Fruit fly (Drosophila melanogaster) whole organism, prepupa: Measurements from ENCODE around the gene CG14840.

Experiments
- Blimp-1 ChIP-seq: fragments of 200-800 bp; sonication (Bioruptor generic); optimal IDR thresholded peaks from 3 replicates; lab custom pipeline; 2017; ENCODE audit warnings: missing biosample characterization, missing genetic modification characterization, mild to moderate bottlenecking, moderate library complexity, missing genetic modification reagents
- CG10631 ChIP-seq: fragments of 200-800 bp; sonication (Bioruptor generic); optimal IDR thresholded peaks from 2 replicates; lab custom pipeline; 2016; ENCODE audit warnings: missing biosample characterization, missing genetic modification characterization
- CG10669 ChIP-seq: fragments of 200-800 bp; sonication (Bioruptor generic); optimal IDR thresholded peaks from 3 replicates; lab custom pipeline; 2018; ENCODE audit warnings: missing biosample characterization, mild to moderate bottlenecking, missing genetic modification characterization, moderate library complexity
- CG11902 ChIP-seq: fragments of 200-800 bp; sonication (Bioruptor generic); optimal IDR thresholded peaks from 3 replicates; lab custom pipeline; 2016; ENCODE audit warnings: missing biosample characterization, missing genetic modification characterization
- CG16779 ChIP-seq: fragments of 200-800 bp; sonication (Bioruptor generic); optimal IDR thresholded peaks from 3 replicates; lab custom pipeline; 2017; ENCODE audit warnings: missing biosample characterization, mild to moderate bottlenecking, missing genetic modification characterization
- CG3032 ChIP-seq: fragments of 200-800 bp; optimal IDR thresholded peaks from 2 replicates; lab custom pipeline; 2019; ENCODE audit warnings: missing biosample characterization, mild to moderate bottlenecking, missing genetic modification characterization, moderate library complexity
- CG31627 ChIP-seq: fragments of 200-800 bp; sonication (Bioruptor generic); optimal IDR thresholded peaks from 3 replicates; lab custom pipeline; 2016; ENCODE audit warnings: missing biosample characterization, missing genetic modification characterization
- CG32006 ChIP-seq: fragments of 200-800 bp; sonication (Bioruptor generic); optimal IDR thresholded peaks from 3 replicates; lab custom pipeline; 2017; ENCODE audit warnings: missing biosample characterization, mild to moderate bottlenecking, missing genetic modification characterization
- CG34406 ChIP-seq: fragments of 200-800 bp; sonication (Bioruptor generic); optimal IDR thresholded peaks from 3 replicates; lab custom pipeline; 2016; ENCODE audit warnings: missing biosample characterization, missing genetic modification characterization
- CG3919 ChIP-seq: fragments of 200-800 bp; sonication (Bioruptor generic); optimal IDR thresholded peaks from 3 replicates; lab custom pipeline; 2016; ENCODE audit warnings: missing biosample characterization, missing genetic modification characterization
- CG4318 ChIP-seq: fragments of 200-800 bp; sonication (Bioruptor generic); optimal IDR thresholded peaks from 3 replicates; lab custom pipeline; 2017; ENCODE audit warnings: missing biosample characterization, mild to moderate bottlenecking, missing genetic modification characterization
- CG6163 ChIP-seq: fragments of 200-800 bp; sonication (Bioruptor generic); IDR thresholded peaks from 3 replicates; pipeline ENCODE4 v1.3.6; 2022; ENCODE audit warnings: missing biosample characterization, missing genetic modification characterization
- CG6276 ChIP-seq: fragments of 200-800 bp; sonication (Bioruptor generic); optimal IDR thresholded peaks from 2 replicates; lab custom pipeline; 2017; ENCODE audit warnings: missing biosample characterization, mild to moderate bottlenecking, missing genetic modification characterization
- CG6808 ChIP-seq: fragments of 200-800 bp; sonication (Bioruptor generic); optimal IDR thresholded peaks from 3 replicates; lab custom pipeline; 2017; ENCODE audit warnings: missing biosample characterization, missing genetic modification characterization, mild to moderate bottlenecking, moderate library complexity, missing genetic modification reagents
- CG6854 ChIP-seq: fragments of 200-800 bp; sonication (Bioruptor generic); optimal IDR thresholded peaks from 2 replicates; lab custom pipeline; 2017; ENCODE audit warnings: missing biosample characterization, mild to moderate bottlenecking, missing genetic modification characterization
- CG8119 ChIP-seq: fragments of 200-800 bp; sonication (Bioruptor generic); IDR thresholded peaks from 3 replicates; pipeline ENCODE4 v1.3.6; 2022; ENCODE audit warnings: missing biosample characterization, missing genetic modification characterization
- CG8319 ChIP-seq: fragments of 200-800 bp; sonication (Bioruptor generic); optimal IDR thresholded peaks from 3 replicates; lab custom pipeline; 2016; ENCODE audit warnings: missing biosample characterization, missing genetic modification characterization
- CG8632 ChIP-seq: fragments of 200-800 bp; sonication (Bioruptor generic); optimal IDR thresholded peaks from 3 replicates; lab custom pipeline; 2016; ENCODE audit warnings: missing biosample characterization, missing genetic modification characterization
- CG9139 ChIP-seq: fragments of 200-800 bp; sonication (Bioruptor generic); optimal IDR thresholded peaks from 3 replicates; lab custom pipeline; 2017; ENCODE audit warnings: missing biosample characterization, mild to moderate bottlenecking, missing genetic modification characterization
- Eip78C ChIP-seq: fragments of 200-800 bp; sonication (Bioruptor generic); peaks from one replicate; lab custom pipeline; 2016; ENCODE audit warnings: missing biosample characterization, missing genetic modification characterization
- Ets96B ChIP-seq: fragments of 200-800 bp; optimal IDR thresholded peaks from 2 replicates; lab custom pipeline; 2019; ENCODE audit warnings: missing biosample characterization, mild to moderate bottlenecking, missing genetic modification characterization, moderate library complexity
- Gug ChIP-seq: fragments of 200-800 bp; sonication (Bioruptor generic); IDR thresholded peaks from 2 replicates; pipeline ENCODE4 v1.3.6; 2022; ENCODE audit warnings: missing biosample characterization, missing genetic modification characterization
- Hr38 ChIP-seq: sonication (Bioruptor generic); optimal IDR thresholded peaks from 2 replicates; lab custom pipeline; 2016; ENCODE audit warnings: missing biosample characterization, missing genetic modification characterization
- Hr39 ChIP-seq: fragments of 200-800 bp; sonication (Bioruptor generic); optimal IDR thresholded peaks from 2 replicates; lab custom pipeline; 2016; ENCODE audit warnings: missing biosample characterization, missing genetic modification characterization
- Hr4 ChIP-seq: fragments of 200-800 bp; sonication (Bioruptor generic); optimal IDR thresholded peaks from 3 replicates; lab custom pipeline; 2016; ENCODE audit warnings: missing biosample characterization, missing genetic modification characterization
- OdsH ChIP-seq: fragments of 200-800 bp; sonication (Bioruptor generic); optimal IDR thresholded peaks from 3 replicates; lab custom pipeline; 2016; ENCODE audit warnings: missing biosample characterization, missing genetic modification characterization
- Smox ChIP-seq: fragments of 200-800 bp; sonication (Bioruptor generic); optimal IDR thresholded peaks from 3 replicates; lab custom pipeline; 2016; ENCODE audit warnings: missing biosample characterization, missing genetic modification characterization
- Sox102F ChIP-seq: fragments of 200-800 bp; sonication (Bioruptor generic); optimal IDR thresholded peaks from 2 replicates; lab custom pipeline; 2016; ENCODE audit warnings: missing biosample characterization, mild to moderate bottlenecking, missing genetic modification characterization
- Sox14 ChIP-seq: fragments of 200-800 bp; sonication (Bioruptor generic); optimal IDR thresholded peaks from 3 replicates; lab custom pipeline; 2016; ENCODE audit warnings: missing biosample characterization, missing genetic modification characterization
- Sox15 ChIP-seq: fragments of 200-800 bp; sonication (Bioruptor generic); optimal IDR thresholded peaks from 3 replicates; lab custom pipeline; 2016; ENCODE audit warnings: missing biosample characterization, missing genetic modification characterization
- achi ChIP-seq: fragments of 200-800 bp; sonication (Bioruptor generic); optimal IDR thresholded peaks from 3 replicates; lab custom pipeline; 2016; ENCODE audit warnings: missing biosample characterization, missing genetic modification characterization
- acj6 ChIP-seq: fragments of 200-800 bp; sonication (Bioruptor generic); optimal IDR thresholded peaks from 3 replicates; lab custom pipeline; 2016; ENCODE audit warnings: missing biosample characterization, missing genetic modification characterization
- cyc ChIP-seq: fragments of 200-800 bp; sonication (Bioruptor generic); optimal IDR thresholded peaks from 3 replicates; lab custom pipeline; 2016; ENCODE audit warnings: missing biosample characterization, missing genetic modification characterization
- dac ChIP-seq: fragments of 200-800 bp; sonication (Bioruptor generic); optimal IDR thresholded peaks from 2 replicates; lab custom pipeline; 2017; ENCODE audit warnings: missing biosample characterization, mild to moderate bottlenecking, missing genetic modification characterization
- dsx ChIP-seq: fragments of 200-800 bp; optimal IDR thresholded peaks from 3 replicates; lab custom pipeline; 2019; ENCODE audit warnings: missing biosample characterization, mild to moderate bottlenecking, missing genetic modification characterization, moderate library complexity; ENCODE audit not compliant: poor library complexity, severe bottlenecking
- eg ChIP-seq: fragments of 200-800 bp; sonication (Bioruptor generic); IDR thresholded peaks from 3 replicates; pipeline ENCODE4 v1.3.6; 2022; ENCODE audit warnings: missing biosample characterization, missing genetic modification characterization
- fkh ChIP-seq: fragments of 200-800 bp; sonication (Bioruptor generic); optimal IDR thresholded peaks from 3 replicates; lab custom pipeline; 2017; ENCODE audit warnings: missing biosample characterization, mild to moderate bottlenecking, missing genetic modification characterization, moderate library complexity
- lz ChIP-seq: fragments of 200-800 bp; sonication (Bioruptor generic); optimal IDR thresholded peaks from 3 replicates; lab custom pipeline; 2016; ENCODE audit warnings: missing biosample characterization, missing genetic modification characterization
- net ChIP-seq: fragments of 200-800 bp; sonication (Bioruptor generic); optimal IDR thresholded peaks from 3 replicates; lab custom pipeline; 2016; ENCODE audit warnings: missing biosample characterization, missing genetic modification characterization
- pdm3 ChIP-seq: fragments of 200-800 bp; sonication (Bioruptor generic); optimal IDR thresholded peaks from 3 replicates; lab custom pipeline; 2016; ENCODE audit warnings: missing biosample characterization, missing genetic modification characterization
- spab ChIP-seq: fragments of 200-800 bp; sonication (Bioruptor generic); optimal IDR thresholded peaks from 2 replicates; lab custom pipeline; 2017; ENCODE audit warnings: missing biosample characterization, mild to moderate bottlenecking, missing genetic modification characterization, missing genetic modification reagents
- ss ChIP-seq, 2 experiments: fragments of 200-800 bp; sonication (Bioruptor generic); optimal IDR thresholded peaks; 2 replicates in 1 of 2; 3 replicates in 1 of 2; lab custom pipeline; 2017 to 2018; ENCODE audit warnings: mild to moderate bottlenecking in 2 of 2, missing biosample characterization in 2 of 2, missing genetic modification characterization in 2 of 2, moderate library complexity in 1 of 2
- svp ChIP-seq: fragments of 200-800 bp; sonication (Bioruptor generic); peaks from one replicate; lab custom pipeline; 2016; ENCODE audit warnings: missing biosample characterization, missing genetic modification characterization
- topi ChIP-seq: fragments of 200-800 bp; sonication (Bioruptor generic); optimal IDR thresholded peaks from 3 replicates; lab custom pipeline; 2016; ENCODE audit warnings: missing biosample characterization, missing genetic modification characterization
- vri ChIP-seq: fragments of 200-800 bp; sonication (Bioruptor generic); optimal IDR thresholded peaks from 3 replicates; lab custom pipeline; 2016; ENCODE audit warnings: missing biosample characterization, mild to moderate bottlenecking, missing genetic modification characterization

CG14840 gene

dm6 chr3R:14224105-14224574 is 36.9 kb downstream of the CG14840 start, which contains the start of gene Sp212 (continued):
- TF ChIP-seq CG8632 (GFP tag; lab: Kevin White, UChicago) (no peak), eg (GFP tag; lab: Robert Waterston, UW) (0 out of 3 replicates have a peak, but pooled peaks have one; percentile 27), acj6 (GFP tag; lab: Kevin White, UChicago) (no peak), CG11902 (GFP tag; lab: Kevin White, UChicago) (no peak), topi (GFP tag; lab: Kevin White, UChicago) (no peak), CG16779 (tag; lab: Kevin White, UChicago) (no peak), cyc (GFP tag; lab: Kevin White, UChicago) (no peak), CG4318 (GFP tag; lab: Kevin White, UChicago) (no peak), ss (GFP tag; optimal IDR thresholded peaks at IDR 0.05; lab: Kevin White, UChicago) (no peak), dsx (GFP tag; lab: Kevin White, UChicago) (no peak), Gug (GFP tag; lab: Robert Waterston, UW) (no peak), dac (GFP tag; lab: Kevin White, UChicago) (no peak), CG6854 (no peak), CG10631 (GFP tag; lab: Kevin White, UChicago) (no peak), svp (no peak), CG8319 (GFP tag; lab: Kevin White, UChicago) (no peak), CG10669 (GFP tag; lab: Kevin White, UChicago) (peak; percentile 19), Sox15 (GFP tag; lab: Kevin White, UChicago) (no peak), CG32006 (peak; percentile 21), lz (no peak), Hr38 (GFP tag; lab: Kevin White, UChicago) (no peak), CG31627 (no peak), spab (GFP tag; lab: Kevin White, UChicago) (no peak), CG6276 (GFP tag; lab: Kevin White, UChicago) (no peak), CG3032 (tag; lab: Kevin White, UChicago) (no peak), OdsH (GFP tag; lab: Kevin White, UChicago) (no peak), CG3919 (no peak), achi (peak; percentile 5), CG34406 (GFP tag; lab: Kevin White, UChicago) (no peak), Hr4 (GFP tag; lab: Kevin White, UChicago) (peak; percentile 10), fkh (no peak), Sox14 (peak; percentile 14), vri (no peak), CG6163 (no peak)
- TF ChIP-seq, all 60 proteins: peak for 7

- TF ChIP-seq CG9139 (GFP tag; lab: Kevin White, UChicago) (no peak), Blimp-1 (GFP tag; lab: Kevin White, UChicago) (no peak), CG6808 (GFP tag; lab: Kevin White, UChicago) (no peak), dsx (GFP tag; lab: Kevin White, UChicago) (no peak), fkh (no peak), CG8119 (GFP tag; lab: Robert Waterston, UW) (no peak), CG3919 (no peak), Sox15 (GFP tag; lab: Kevin White, UChicago) (no peak), CG10631 (GFP tag; lab: Kevin White, UChicago) (no peak), Smox (GFP tag; lab: Kevin White, UChicago) (no peak), net (GFP tag; lab: Kevin White, UChicago) (no peak), Gug (GFP tag; lab: Robert Waterston, UW) (no peak), CG8632 (GFP tag; lab: Kevin White, UChicago) (no peak), CG32006 (no peak), Ets96B (no peak), pdm3 (GFP tag; lab: Kevin White, UChicago) (no peak), Hr39 (GFP tag; lab: Kevin White, UChicago) (no peak), Sox102F (no peak), Eip78C (GFP tag; lab: Kevin White, UChicago) (no peak), dac (GFP tag; lab: Kevin White, UChicago) (no peak)
Measured at dm6 chr3R:14221484-14221883, 39.5 kb downstream of the CG14840 start, which contains the start of gene CG33109. TSS of gene CG33109 (minus strand) at chr3R:14221584.
